Worm (Caenorhabditis elegans): ENCODE data around the gene F23F1.2.
A peak's percentile ranks its signal among the peaks of the same experiment; 100 is the strongest.

F23F1.2 gene

DNA sequence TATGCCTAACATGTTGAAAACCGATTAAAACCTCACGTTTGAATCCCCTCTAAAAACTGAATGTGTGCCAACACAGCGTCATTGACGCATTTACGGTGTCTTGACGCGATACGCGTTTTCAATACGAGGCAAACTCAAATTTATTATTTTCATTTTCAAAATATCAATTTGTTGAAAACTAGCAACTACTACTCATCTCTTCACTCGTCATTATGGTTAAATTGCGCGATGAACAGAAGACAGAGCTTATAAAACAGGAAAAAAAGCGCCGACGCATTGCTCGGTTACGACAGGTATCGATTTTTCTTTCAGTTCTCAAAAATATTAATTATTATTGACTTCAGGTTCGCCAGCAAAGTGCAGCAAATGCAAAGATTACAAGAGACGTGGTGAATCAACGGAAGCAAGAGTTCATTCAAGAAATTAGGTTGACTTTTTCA is 9.4 kb upstream of the F23F1.2 start, which contains the start of gene enee-1 (continued):
- peak; percentile 84 for TF ChIP-seq T20F7.1 (GFP tag; optimal IDR thresholded peaks at IDR 0.05)
- peak; percentile 29 for TF ChIP-seq mxl-3 (GFP tag; optimal IDR thresholded peaks at IDR 0.05)
- no peak for TF ChIP-seq lin-39 (tag; optimal IDR thresholded peaks at IDR 0.05)
- peak; percentile 52 for TF ChIP-seq arid-1 (GFP tag; conservative IDR thresholded peaks at IDR 0.05)
- peak; percentile 42 to 89 for TF ChIP-seq lsy-2 (tag; optimal IDR thresholded peaks at IDR 0.05)
- peak; percentile 90 for TF ChIP-seq ama-1 (optimal IDR thresholded peaks at IDR 0.05)
- TF ChIP-seq nhr-11 (tag; optimal IDR thresholded peaks at IDR 0.05): peak; percentile 75
- TF ChIP-seq unc-62 (GFP tag; optimal IDR thresholded peaks at IDR 0.05 in 1 of 2): peak in 1 of 2 experiments; percentile 92
- no peak for TF ChIP-seq unc-62 (tag; optimal IDR thresholded peaks at IDR 0.05)
- peak in 1 of 2 experiments; percentile 70 for TF ChIP-seq hif-1 (tag; optimal IDR thresholded peaks at IDR 0.05)
- TF ChIP-seq php-3 (GFP tag; IDR thresholded peaks at IDR 0.05): 0 out of 2 replicates have a peak, but pooled peaks have one; percentile 6
- no peak for TF ChIP-seq lim-7 (GFP tag; IDR thresholded peaks at IDR 0.05)
- peak; percentile 28 for TF ChIP-seq nhr-25 (tag; optimal IDR thresholded peaks at IDR 0.05; ENCODE audit: borderline replicate concordance, insufficient read depth)
- peak; percentile 96 for TF ChIP-seq dpl-1 (GFP tag; optimal IDR thresholded peaks at IDR 0.05)
- no peak for TF ChIP-seq fos-1 (tag; optimal IDR thresholded peaks at IDR 0.05)
- TF ChIP-seq aha-1 (tag): peak; percentile 95
- no peak for TF ChIP-seq nhr-111 (GFP tag; optimal IDR thresholded peaks at IDR 0.05)
- TF ChIP-seq zfp-3 (GFP tag; conservative IDR thresholded peaks at IDR 0.05): no peak
- peak; percentile 72 for TF ChIP-seq rbr-2 (tag; optimal IDR thresholded peaks at IDR 0.05)
- TF ChIP-seq saeg-2 (GFP tag; IDR thresholded peaks at IDR 0.05): 0 out of 2 replicates have a peak, but pooled peaks have one; percentile 51
- peak; percentile 81 for TF ChIP-seq nhr-102 (tag; optimal IDR thresholded peaks at IDR 0.05)
- peak; percentile 36 for TF ChIP-seq nhr-48 (tag; optimal IDR thresholded peaks at IDR 0.05)
- peak; percentile 50; the same call in 1 of the 2 replicates for TF ChIP-seq lin-29 (GFP tag; IDR thresholded peaks at IDR 0.05)
- no peak for TF ChIP-seq dmd-8 (GFP tag; IDR thresholded peaks at IDR 0.05)
- no peak for TF ChIP-seq D1046.2 (GFP tag; IDR thresholded peaks at IDR 0.05)
- no peak for TF ChIP-seq set-16 (GFP tag; IDR thresholded peaks at IDR 0.05)
- TF ChIP-seq ceh-82 (tag; optimal IDR thresholded peaks at IDR 0.05): no peak
- TF ChIP-seq ztf-11 (tag; optimal IDR thresholded peaks at IDR 0.05): no peak
- peak; percentile 69 for TF ChIP-seq spr-3 (GFP tag; optimal IDR thresholded peaks at IDR 0.05)
- TF ChIP-seq dmd-6 (GFP tag; IDR thresholded peaks at IDR 0.05): peak; percentile 64
- TF ChIP-seq ceh-20 (GFP tag; IDR thresholded peaks at IDR 0.05): no peak
- TF ChIP-seq daf-8 (GFP tag; IDR thresholded peaks at IDR 0.05): no peak
- TF ChIP-seq madf-9 (GFP tag; conservative IDR thresholded peaks at IDR 0.05): peak; percentile 31; the same call in 1 of the 2 replicates
- TF ChIP-seq R02D3.7 (tag; optimal IDR thresholded peaks at IDR 0.05): no peak
- peak; percentile 90 for TF ChIP-seq mes-2 (tag; optimal IDR thresholded peaks at IDR 0.05; ENCODE audit: poor library complexity, severe bottlenecking)
- peak; percentile 75 for TF ChIP-seq hmg-1.1 (GFP tag; IDR thresholded peaks at IDR 0.05)
- TF ChIP-seq mxl-2 (GFP tag; conservative IDR thresholded peaks at IDR 0.05): no peak

- TF ChIP-seq spr-1 (tag; optimal IDR thresholded peaks at IDR 0.05) (no peak), ZK546.5 (tag; optimal IDR thresholded peaks at IDR 0.05) (no peak), dmd-8 (GFP tag; IDR thresholded peaks at IDR 0.05) (no peak), nhr-77 (tag; optimal IDR thresholded peaks at IDR 0.05) (no peak)
These were observed 5.7 kb upstream of the F23F1.2 start, which contains the start of gene F23F1.4 for ce11 chrII:28283-28682. F23F1.4 (minus strand) TSS chrII:28423.

DNA sequence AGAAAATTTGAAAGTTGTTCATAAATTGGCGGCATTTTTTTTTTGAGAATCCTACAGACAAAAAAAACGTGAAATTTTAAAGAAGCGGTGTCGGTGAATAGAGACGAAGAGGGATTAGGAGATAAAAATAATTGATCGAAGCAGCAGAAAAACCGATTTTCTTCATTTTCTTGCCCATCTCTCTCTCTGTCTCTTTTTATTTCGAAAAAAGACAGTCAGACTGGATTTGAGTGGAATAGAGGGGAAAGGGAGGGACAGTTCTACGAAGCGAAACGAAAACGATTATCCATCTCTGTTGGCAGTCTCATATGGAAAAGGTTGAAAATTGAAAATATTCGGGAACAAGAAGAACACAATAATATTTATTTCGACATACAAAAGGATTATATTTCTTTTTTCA is 4.4 kb upstream of the F23F1.2 start:
- TF ChIP-seq F10B5.3 (tag; optimal IDR thresholded peaks at IDR 0.05) (no peak), unc-62 (GFP tag; optimal IDR thresholded peaks at IDR 0.05 in 1 of 2) (peak in 1 of 2 experiments; percentile 11), unc-62 (tag; optimal IDR thresholded peaks at IDR 0.05) (no peak), aha-1 (tag) (peak; percentile 75)

Data from whole organism, L4 larva.